Worm (Caenorhabditis elegans) whole organism, L2 larva: ENCODE data around the gene snf-7.

Source experiments
- lin-13 ChIP-seq: fragments of 150-350 bp; optimal IDR thresholded peaks from 2 replicates; lab custom pipeline; 2014; ENCODE audit warnings: missing biosample characterization, missing genetic modification reagents, missing genetic modification characterization
- nhr-11 ChIP-seq: fragments of 150-350 bp; optimal IDR thresholded peaks from 2 replicates; lab custom pipeline; 2014; ENCODE audit warnings: missing biosample characterization, missing genetic modification characterization
- nhr-12 ChIP-seq: fragments of 150-350 bp; optimal IDR thresholded peaks from 2 replicates; lab custom pipeline; 2014; ENCODE audit warnings: missing biosample characterization, missing genetic modification characterization
- nhr-21 ChIP-seq: fragments of 150-350 bp; optimal IDR thresholded peaks from 2 replicates; lab custom pipeline; 2014; ENCODE audit warnings: missing biosample characterization, missing genetic modification characterization
- nhr-237 ChIP-seq: fragments of 150-350 bp; optimal IDR thresholded peaks from 2 replicates; lab custom pipeline; 2014; ENCODE audit warnings: missing biosample characterization, missing genetic modification characterization
- snpc-4 ChIP-seq: fragments of 150-350 bp; optimal IDR thresholded peaks from 2 replicates; lab custom pipeline; 2014; ENCODE audit warnings: missing biosample characterization, missing genetic modification characterization
- unc-39 ChIP-seq: fragments of 150-350 bp; optimal IDR thresholded peaks from 2 replicates; lab custom pipeline; 2014; ENCODE audit warnings: missing biosample characterization, missing genetic modification characterization
- unc-62 ChIP-seq: fragments of 150-350 bp; optimal IDR thresholded peaks from 2 replicates; lab custom pipeline; 2014; ENCODE audit warnings: missing biosample characterization, missing genetic modification reagents, missing genetic modification characterization
- ztf-11 ChIP-seq: sonication (generic microtip); optimal IDR thresholded peaks from 2 replicates; lab custom pipeline; 2017; ENCODE audit warnings: missing biosample characterization, missing genetic modification characterization

DNA sequence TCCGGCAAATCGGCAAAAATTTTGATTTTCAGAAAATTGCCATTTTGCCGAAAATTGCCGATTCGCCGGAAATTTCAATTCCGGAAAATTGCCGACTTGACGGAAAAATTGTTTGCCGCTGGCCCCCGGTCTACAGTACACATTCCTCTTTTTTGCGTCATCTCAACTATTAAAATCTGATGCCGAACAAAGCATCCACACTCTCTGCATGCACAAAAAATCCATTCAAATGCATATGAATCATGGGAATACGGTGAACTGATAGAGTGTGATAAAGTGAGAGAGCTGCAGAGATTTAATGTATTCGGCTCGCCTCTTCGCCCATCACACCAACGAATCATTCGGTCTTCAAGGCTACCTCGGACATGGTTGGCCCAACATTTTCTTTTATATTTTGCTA lies 25.3 kb downstream of the snf-7 start, which contains the start of gene F14F7.7:
- TF ChIP-seq nhr-21, result no peak
- no peak for TF ChIP-seq nhr-12
- TF ChIP-seq nhr-11 (tag; lab: Kevin White, UChicago), result no peak
- TF ChIP-seq ztf-11 (tag; lab: Kevin White, UChicago), result no peak
- TF ChIP-seq unc-62, result no peak
- no peak for TF ChIP-seq nhr-237
- no peak for TF ChIP-seq lin-13 (GFP tag; lab: Kevin White, UChicago)
- TF ChIP-seq unc-39, result no peak
- no peak for TF ChIP-seq snpc-4 (tag; lab: Kevin White, UChicago)
